Worm (Caenorhabditis elegans) whole organism, L3 larva: ENCODE data around the gene ZK177.2.

Source experiments
- R02D3.7 ChIP-seq: fragments of 150-350 bp; optimal IDR thresholded peaks from 2 replicates; lab custom pipeline; 2014; ENCODE audit warnings: missing biosample characterization, missing genetic modification characterization
- ZK546.5 ChIP-seq: sonication (generic microtip); optimal IDR thresholded peaks from 2 replicates; lab custom pipeline; 2017; ENCODE audit warnings: missing biosample characterization, missing genetic modification characterization
- ama-1 ChIP-seq: fragments of 150-350 bp; optimal IDR thresholded peaks from 2 replicates; lab custom pipeline; 2018
- daf-12 ChIP-seq: fragments of 150-350 bp; optimal IDR thresholded peaks from 2 replicates; lab custom pipeline; 2014; ENCODE audit warnings: missing biosample characterization, missing genetic modification reagents, missing genetic modification characterization
- egl-27 ChIP-seq: sonication (generic microtip); optimal IDR thresholded peaks from 4 replicates; lab custom pipeline; 2017; ENCODE audit warnings: missing biosample characterization, missing genetic modification reagents, missing genetic modification characterization
- egl-5 ChIP-seq: fragments of 150-350 bp; optimal IDR thresholded peaks from 2 replicates; lab custom pipeline; 2017; ENCODE audit warnings: missing biosample characterization, missing genetic modification reagents, missing genetic modification characterization, inconsistent platforms
- elt-1 ChIP-seq: fragments of 150-350 bp; optimal IDR thresholded peaks from 2 replicates; lab custom pipeline; 2014; ENCODE audit warnings: missing biosample characterization, missing genetic modification characterization
- elt-2 ChIP-seq: sonication (generic microtip); optimal IDR thresholded peaks from 2 replicates; lab custom pipeline; 2016; ENCODE audit warnings: missing genetic modification reagents, mild to moderate bottlenecking, missing genetic modification characterization, missing compliant biosample characterization
- elt-3 ChIP-seq, 3 experiments: fragments of 150-350 bp in 1 of 3; sonication (generic microtip) in 2 of 3; optimal IDR thresholded peaks; 2 replicates in 2 of 3; 4 replicates in 1 of 3; lab custom pipeline; 2014 to 2017; ENCODE audit warnings: missing biosample characterization in 3 of 3, missing genetic modification characterization in 3 of 3
- eor-1 ChIP-seq, 2 experiments: fragments of 150-350 bp; optimal IDR thresholded peaks; 2 replicates each; lab custom pipeline; 2014 to 2018; ENCODE audit warnings: missing biosample characterization in 2 of 2, missing genetic modification characterization in 2 of 2
- fkh-10 ChIP-seq: sonication (generic microtip); optimal IDR thresholded peaks from 2 replicates; lab custom pipeline; 2017; ENCODE audit warnings: missing biosample characterization, missing genetic modification reagents, missing genetic modification characterization
- fkh-2 ChIP-seq: fragments of 150-350 bp; optimal IDR thresholded peaks from 2 replicates; lab custom pipeline; 2014; ENCODE audit warnings: missing biosample characterization, missing genetic modification reagents, missing genetic modification characterization
- fos-1 ChIP-seq: fragments of 150-350 bp; optimal IDR thresholded peaks from 2 replicates; lab custom pipeline; 2014; ENCODE audit warnings: missing biosample characterization, missing genetic modification characterization
- jun-1 ChIP-seq: fragments of 150-350 bp; optimal IDR thresholded peaks from 2 replicates; lab custom pipeline; 2014; ENCODE audit warnings: missing biosample characterization, missing genetic modification reagents, missing genetic modification characterization
- lin-15B ChIP-seq: fragments of 150-350 bp; optimal IDR thresholded peaks from 2 replicates; lab custom pipeline; 2014; ENCODE audit warnings: missing biosample characterization, missing genetic modification characterization
- lin-39 ChIP-seq: fragments of 150-350 bp; optimal IDR thresholded peaks from 2 replicates; lab custom pipeline; 2018; ENCODE audit warnings: missing biosample characterization, missing genetic modification reagents, missing genetic modification characterization
- mdl-1 ChIP-seq: fragments of 150-350 bp; optimal IDR thresholded peaks from 2 replicates; lab custom pipeline; 2014; ENCODE audit warnings: missing biosample characterization, missing genetic modification characterization
- mml-1 ChIP-seq: fragments of 150-350 bp; sonication (generic microtip); optimal IDR thresholded peaks from 3 replicates; lab custom pipeline; 2014; ENCODE audit warnings: missing biosample characterization, missing genetic modification characterization
- nhr-11 ChIP-seq: fragments of 150-350 bp; optimal IDR thresholded peaks from 2 replicates; lab custom pipeline; 2014; ENCODE audit warnings: missing biosample characterization, missing genetic modification characterization
- nhr-12 ChIP-seq: fragments of 150-350 bp; optimal IDR thresholded peaks from 2 replicates; lab custom pipeline; 2014; ENCODE audit warnings: missing biosample characterization, missing genetic modification characterization
- nhr-23 ChIP-seq: fragments of 150-350 bp; optimal IDR thresholded peaks from 2 replicates; lab custom pipeline; 2014; ENCODE audit warnings: missing biosample characterization, missing genetic modification reagents, missing genetic modification characterization
- nhr-237 ChIP-seq: fragments of 150-350 bp; optimal IDR thresholded peaks from 2 replicates; lab custom pipeline; 2014; ENCODE audit warnings: missing biosample characterization, missing genetic modification characterization
- nhr-28 ChIP-seq: fragments of 150-350 bp; optimal IDR thresholded peaks from 2 replicates; lab custom pipeline; 2014; ENCODE audit warnings: missing biosample characterization, missing genetic modification characterization
- nhr-43 ChIP-seq: sonication (generic microtip); optimal IDR thresholded peaks from 2 replicates; lab custom pipeline; 2016; ENCODE audit warnings: mild to moderate bottlenecking, missing genetic modification characterization, missing compliant biosample characterization; ENCODE audit not compliant: poor library complexity, severe bottlenecking
- nhr-67 ChIP-seq: fragments of 150-350 bp; optimal IDR thresholded peaks from 2 replicates; lab custom pipeline; 2014; ENCODE audit warnings: missing biosample characterization, missing genetic modification characterization
- nhr-77 ChIP-seq: fragments of 150-350 bp; optimal IDR thresholded peaks from 2 replicates; lab custom pipeline; 2014; ENCODE audit warnings: missing biosample characterization, missing genetic modification characterization
- pha-4 ChIP-seq: fragments of 150-350 bp; optimal IDR thresholded peaks from 2 replicates; lab custom pipeline; 2014; ENCODE audit warnings: missing biosample characterization, missing genetic modification reagents, missing genetic modification characterization
- pqm-1 ChIP-seq: fragments of 150-350 bp; optimal IDR thresholded peaks from 2 replicates; lab custom pipeline; 2017; ENCODE audit warnings: missing biosample characterization, missing genetic modification characterization, inconsistent platforms
- sea-2 ChIP-seq: fragments of 150-350 bp; sonication (generic microtip); optimal IDR thresholded peaks from 4 replicates; lab custom pipeline; 2014; ENCODE audit warnings: missing biosample characterization, missing genetic modification reagents, missing genetic modification characterization
- snpc-4 ChIP-seq: fragments of 150-350 bp; optimal IDR thresholded peaks from 2 replicates; lab custom pipeline; 2014; ENCODE audit warnings: missing biosample characterization, missing genetic modification characterization
- tbx-2 ChIP-seq: sonication (generic microtip); optimal IDR thresholded peaks from 2 replicates; lab custom pipeline; 2016; ENCODE audit warnings: mild to moderate bottlenecking, missing genetic modification characterization, missing compliant biosample characterization
- unc-39 ChIP-seq: sonication (generic microtip); optimal IDR thresholded peaks from 4 replicates; lab custom pipeline; 2017; ENCODE audit warnings: missing biosample characterization, missing genetic modification characterization
- unc-62 ChIP-seq: fragments of 150-350 bp; sonication (generic microtip); optimal IDR thresholded peaks from 4 replicates; lab custom pipeline; 2014; ENCODE audit warnings: missing biosample characterization, missing genetic modification reagents, missing genetic modification characterization
- ztf-11 ChIP-seq: fragments of 150-350 bp; optimal IDR thresholded peaks from 2 replicates; lab custom pipeline; 2014; ENCODE audit warnings: missing biosample characterization, missing genetic modification characterization

Gene ZK177.2

ce11 chrII:5518055-5518454 is 955 bp upstream of the ZK177.2 start:
- no peak for TF ChIP-seq nhr-43
- no peak for TF ChIP-seq nhr-12 (tag; lab: Kevin White, UChicago)
- no peak for TF ChIP-seq nhr-23 (tag; lab: Kevin White, UChicago)
- TF ChIP-seq egl-27 (tag; lab: Kevin White, UChicago), result no peak
- no peak for TF ChIP-seq nhr-67
- no peak for TF ChIP-seq nhr-77 (tag; lab: Kevin White, UChicago)
- no peak for TF ChIP-seq eor-1 (tag; optimal IDR thresholded peaks at IDR 0.05; lab: Kevin White, UChicago)
- no peak for TF ChIP-seq egl-5 (tag; lab: Kevin White, UChicago)
- TF ChIP-seq elt-1 (tag; lab: Kevin White, UChicago), result no peak
- TF ChIP-seq ZK546.5 (tag; lab: Kevin White, UChicago), result no peak
- no peak for TF ChIP-seq fos-1
- no peak for TF ChIP-seq sea-2
- TF ChIP-seq nhr-237, result no peak
- no peak for TF ChIP-seq elt-2 (tag; lab: Kevin White, UChicago)
- TF ChIP-seq nhr-28 (tag; lab: Kevin White, UChicago), result no peak
- no peak for TF ChIP-seq ama-1

ce11 chrII:5521411-5521810 is 2.4 kb downstream of the ZK177.2 start, which contains the start of gene ZK177.12:
TSS of gene ZK177.12 (plus strand) at chrII:5521711.
- TF ChIP-seq mdl-1 (tag; lab: Kevin White, UChicago), result no peak
- no peak for TF ChIP-seq fkh-10
- TF ChIP-seq unc-62 (GFP tag; lab: Kevin White, UChicago), result no peak
- no peak for TF ChIP-seq elt-2 (tag; lab: Kevin White, UChicago)
- no peak for TF ChIP-seq nhr-77 (tag; lab: Kevin White, UChicago)
- no peak for TF ChIP-seq mml-1 (tag; lab: Kevin White, UChicago)
- TF ChIP-seq fkh-2 (tag; lab: Kevin White, UChicago), result no peak
- TF ChIP-seq pqm-1 (tag; lab: Kevin White, UChicago), result no peak
- no peak for TF ChIP-seq fos-1

- no peak for TF ChIP-seq R02D3.7
- TF ChIP-seq nhr-11, result no peak
These were observed 3.6 kb downstream of the ZK177.2 start, which contains the start of gene ZK177.11 for ce11 chrII:5522637-5523036. TSS of gene ZK177.11 (plus strand) at chrII:5522937.

- TF ChIP-seq nhr-28 (tag; lab: Kevin White, UChicago) (no peak), lin-15B (tag; lab: Kevin White, UChicago) (no peak), R02D3.7 (no peak), elt-2 (tag; lab: Kevin White, UChicago) (no peak), nhr-12 (tag; lab: Kevin White, UChicago) (no peak)
These were observed 6.3 kb downstream of the ZK177.2 start, which contains the start of gene tbx-35 for ce11 chrII:5525297-5525696. TSS of gene tbx-35 (minus strand) at chrII:5525397.

- TF ChIP-seq snpc-4 (tag; lab: Kevin White, UChicago) (no peak), eor-1 (tag; optimal IDR thresholded peaks at IDR 0.05; lab: Kevin White, UChicago) (no peak), elt-3 (tag; optimal IDR thresholded peaks at IDR 0.05; lab: Kevin White, UChicago) (no peak), fkh-10 (no peak), sea-2 (no peak), daf-12 (tag; lab: Kevin White, UChicago) (no peak), nhr-12 (tag; lab: Kevin White, UChicago) (no peak), ztf-11 (no peak), unc-39 (no peak), tbx-2 (no peak), R02D3.7 (no peak), pha-4 (no peak), lin-39 (tag; lab: Kevin White, UChicago) (no peak), unc-62 (GFP tag; lab: Kevin White, UChicago) (no peak), mdl-1 (tag; lab: Kevin White, UChicago) (no peak), jun-1 (tag; lab: Kevin White, UChicago) (no peak)
These were observed 8.8 kb downstream of the ZK177.2 start, which contains the start of gene ZK177.1 for ce11 chrII:5527841-5528240. TSS of gene ZK177.1 (plus strand) at chrII:5528141.
